Fruit fly (Drosophila melanogaster) whole organism, wandering third instar larva: Measurements from ENCODE around the gene Pdp.

Source experiments
- OdsH ChIP-seq: fragments of 200-800 bp; sonication (Bioruptor generic); optimal IDR thresholded peaks from 2 replicates; lab custom pipeline; 2016; ENCODE audit warnings: missing biosample characterization, mild to moderate bottlenecking, missing genetic modification characterization
- Vsx2 ChIP-seq: fragments of 200-300, 225-300 bp; sonication (Bioruptor generic); optimal IDR thresholded peaks from 2 replicates; lab custom pipeline; 2018; ENCODE audit warnings: missing biosample characterization, missing genetic modification characterization; ENCODE audit not compliant: partially characterized antibody
- fru ChIP-seq: fragments of 200-800 bp; sonication (Bioruptor generic); optimal IDR thresholded peaks from 3 replicates; lab custom pipeline; 2016; ENCODE audit warnings: missing biosample characterization, mild to moderate bottlenecking, missing genetic modification characterization
- psq ChIP-seq: fragments of 200-800 bp; sonication (Bioruptor generic); optimal IDR thresholded peaks from 3 replicates; lab custom pipeline; 2017; ENCODE audit warnings: missing biosample characterization, mild to moderate bottlenecking, missing genetic modification characterization, moderate library complexity
- usp ChIP-seq: fragments of >200 bp; optimal IDR thresholded peaks from 2 replicates; lab custom pipeline; 2017; ENCODE audit warnings: missing biosample characterization, missing genetic modification characterization

DNA sequence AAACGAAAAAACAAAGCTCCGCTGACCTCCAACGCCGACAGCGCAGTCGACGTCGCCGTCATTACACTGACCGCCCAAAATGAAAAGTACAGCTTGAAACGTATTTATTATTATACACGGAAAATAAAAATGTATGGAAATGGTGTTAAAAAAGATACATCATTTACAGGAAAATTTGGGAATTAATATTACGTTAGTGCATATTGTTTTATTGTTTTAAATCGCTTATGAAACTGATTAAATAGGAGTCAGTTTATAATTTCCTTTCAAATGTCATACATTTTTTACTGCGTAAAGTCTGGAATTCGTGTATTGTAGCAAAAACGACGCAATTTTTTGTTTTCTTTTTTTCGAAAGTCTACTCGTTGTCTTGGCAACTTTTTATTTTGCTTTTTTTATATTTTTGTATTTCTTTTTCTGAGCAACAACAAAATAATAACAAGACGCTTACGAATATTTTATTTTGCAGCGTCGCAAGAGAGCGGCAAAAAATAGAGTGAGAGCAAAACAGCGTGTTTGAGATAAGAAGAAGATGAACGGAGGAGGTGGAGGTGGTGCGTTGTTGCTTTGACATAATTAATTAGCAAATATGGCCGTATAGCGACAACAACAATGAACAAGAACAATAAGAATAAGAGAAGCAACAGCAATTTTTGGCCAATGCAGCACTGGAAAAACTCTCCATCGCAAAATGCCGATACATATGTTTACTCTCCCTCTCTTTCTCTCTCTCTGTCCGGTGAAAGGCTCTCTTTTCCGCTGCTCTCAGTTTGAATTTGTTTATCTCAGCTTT lies 42.3 kb downstream of the Pdp start:
- TF ChIP-seq psq (peak; percentile 87), OdsH (GFP tag; lab: Kevin White, UChicago) (peak; percentile 86), usp (GFP tag; lab: Kevin White, UChicago) (no peak), Vsx2 (peak; percentile 33), fru (GFP tag; lab: Kevin White, UChicago) (peak; percentile 87)
